Fruit fly (Drosophila melanogaster): ENCODE data around the gene vls.
A peak's percentile ranks its signal among the peaks of the same experiment; 100 is the strongest.

The vls gene

DNA sequence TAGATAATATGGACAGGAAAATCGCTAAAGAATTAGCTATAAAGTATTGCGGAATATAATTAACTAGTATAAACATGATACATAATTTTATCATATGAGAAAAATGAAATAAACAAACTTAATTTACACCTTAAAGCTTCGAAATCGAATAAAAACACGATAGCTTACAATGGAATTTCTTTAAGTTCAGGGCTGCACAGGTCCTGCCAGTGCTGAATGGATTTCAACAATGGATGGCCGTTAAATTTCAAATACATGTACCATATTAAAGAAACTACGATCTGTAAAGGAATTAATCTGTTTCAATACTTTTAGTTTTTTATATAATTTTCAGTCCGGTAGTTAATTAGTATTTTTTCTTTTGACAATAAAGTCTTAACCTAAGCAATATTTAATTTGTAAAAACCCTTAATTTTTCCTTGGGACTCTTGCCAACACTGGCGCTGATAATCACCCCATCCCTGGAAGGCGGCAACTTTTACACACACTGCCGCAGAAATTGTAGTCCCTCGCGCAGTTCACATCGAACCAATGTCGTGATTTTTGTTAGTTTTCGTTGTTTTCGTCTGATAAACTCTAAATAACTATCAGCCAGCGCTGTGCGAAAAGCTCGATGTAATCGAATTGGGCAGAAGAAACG lies 4.3 kb downstream of the vls start, which contains the start of the genes barr and lok (continued):
- no peak for TF ChIP-seq cad (GFP tag; optimal IDR thresholded peaks at IDR 0.05)
- no peak for TF ChIP-seq rib (GFP tag; IDR thresholded peaks at IDR 0.05)
- TF ChIP-seq Pdp1 (GFP tag; optimal IDR thresholded peaks at IDR 0.05): peak in 1 of 2 experiments; percentile 56
- TF ChIP-seq sug (tag; optimal IDR thresholded peaks at IDR 0.05): peak; percentile 63
- TF ChIP-seq Dp (GFP tag; optimal IDR thresholded peaks at IDR 0.05): peak; percentile 57
- no peak for TF ChIP-seq Asciz (GFP tag; optimal IDR thresholded peaks at IDR 0.05)
- no peak for TF ChIP-seq dmrt99B (tag; optimal IDR thresholded peaks at IDR 0.05)
- no peak for TF ChIP-seq eve (GFP tag; optimal IDR thresholded peaks at IDR 0.05)
- no peak for TF ChIP-seq CG4617 (GFP tag; optimal IDR thresholded peaks at IDR 0.05; ENCODE audit: borderline replicate concordance)
- 0 out of 2 replicates have a peak, but pooled peaks have one; percentile 7 for TF ChIP-seq CG14014 (GFP tag; IDR thresholded peaks at IDR 0.05)
- TF ChIP-seq lilli (GFP tag; optimal IDR thresholded peaks at IDR 0.05): peak; percentile 60
- peak; percentile 46 for TF ChIP-seq chn (GFP tag; optimal IDR thresholded peaks at IDR 0.05)
- TF ChIP-seq CG9797 (GFP tag; optimal IDR thresholded peaks at IDR 0.05): no peak
- no peak for TF ChIP-seq Mes4 (GFP tag; optimal IDR thresholded peaks at IDR 0.05)
- TF ChIP-seq unc-4 (GFP tag; IDR thresholded peaks at IDR 0.05; ENCODE audit: partially characterized antibody): no peak
- TF ChIP-seq CG11560 (tag; IDR thresholded peaks at IDR 0.05): no peak

DNA sequence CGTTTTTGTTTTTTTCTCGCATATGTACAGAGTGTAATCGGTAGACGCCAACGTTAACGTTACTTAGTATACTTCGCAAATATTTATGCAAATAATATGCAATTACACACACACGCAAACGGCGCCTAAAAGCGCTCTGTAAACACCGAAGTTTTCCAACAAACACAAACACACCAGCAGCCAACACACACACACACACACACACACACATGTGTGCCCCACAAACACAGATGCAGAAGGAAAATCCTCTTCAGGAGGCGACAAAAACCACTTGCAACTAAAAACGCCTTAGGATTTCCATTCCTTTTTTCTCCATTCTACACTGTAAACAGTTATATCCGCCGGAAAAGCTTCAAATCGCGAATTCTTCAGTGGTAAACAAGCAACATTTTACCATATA lies 8.1 kb downstream of the vls start:
- TF ChIP-seq row (GFP tag; IDR thresholded peaks at IDR 0.05) (peak; percentile 5; the same call in 1 of the 3 replicates), Neu2 (GFP tag; optimal IDR thresholded peaks at IDR 0.05; ENCODE audit: borderline replicate concordance) (no peak), cg (GFP tag; optimal IDR thresholded peaks at IDR 0.05) (peak; percentile 13), CG8924 (tag; optimal IDR thresholded peaks at IDR 0.05) (no peak), CG4424 (GFP tag; optimal IDR thresholded peaks at IDR 0.05) (peak; percentile 7), Ets65A (GFP tag) (peak; percentile 42)

DNA sequence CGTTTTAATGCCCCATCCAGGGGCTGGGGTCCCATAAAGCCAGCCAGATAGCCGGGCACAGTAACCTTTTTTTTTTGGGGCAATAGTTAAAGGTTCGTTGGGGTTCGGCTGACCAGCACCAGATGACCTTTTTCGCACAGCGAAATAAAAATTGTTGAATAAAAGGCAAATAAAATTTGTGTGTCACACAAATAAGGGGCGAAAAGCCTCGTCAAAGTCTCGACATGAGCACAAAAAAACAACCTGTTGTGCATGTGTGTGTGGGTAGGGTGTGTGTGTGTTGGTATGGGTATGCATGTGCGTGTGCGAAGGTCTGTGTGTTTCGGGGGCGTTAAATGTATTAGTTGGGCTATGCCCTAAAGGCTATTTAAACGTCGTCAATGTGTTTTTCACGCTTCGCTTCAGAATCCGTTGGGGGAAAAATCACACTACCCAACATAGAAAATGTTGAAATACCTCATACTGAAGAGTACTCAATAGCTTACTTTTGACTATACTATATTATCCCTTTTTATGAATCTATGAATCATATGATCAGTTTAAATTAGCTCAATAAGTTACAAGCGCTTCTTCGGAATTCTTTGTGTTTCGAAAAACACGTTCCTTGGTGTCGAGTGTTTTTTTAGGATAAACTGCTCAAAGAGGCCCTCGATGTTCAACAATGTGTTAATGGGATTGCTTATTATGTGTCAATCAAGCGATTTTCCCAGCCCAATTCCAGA lies 14.1 kb downstream of the vls start:
- no peak for TF ChIP-seq CG6254 (GFP tag; optimal IDR thresholded peaks at IDR 0.05)
- TF ChIP-seq CG3281 (GFP tag; optimal IDR thresholded peaks at IDR 0.05): peak; percentile 3
- peak; percentile 33 for TF ChIP-seq sens (GFP tag)
- no peak for TF ChIP-seq Dref (GFP tag; IDR thresholded peaks at IDR 0.05)
- TF ChIP-seq ERR (GFP tag; optimal IDR thresholded peaks at IDR 0.05): no peak
- TF ChIP-seq Mes4 (GFP tag; optimal IDR thresholded peaks at IDR 0.05): no peak
- TF ChIP-seq Meics (GFP tag; optimal IDR thresholded peaks at IDR 0.05): peak; percentile 5
- peak; percentile 59 for TF ChIP-seq lab (GFP tag; optimal IDR thresholded peaks at IDR 0.05)
- peak; percentile 86 for TF ChIP-seq scrt (GFP tag; optimal IDR thresholded peaks at IDR 0.05)
- no peak for TF ChIP-seq Chrac-16 (GFP tag; optimal IDR thresholded peaks at IDR 0.05)
- peak; percentile 17 for TF ChIP-seq CG15514 (GFP tag; optimal IDR thresholded peaks at IDR 0.05)
- TF ChIP-seq abd-A (tag; optimal IDR thresholded peaks at IDR 0.05): peak; percentile 92
- TF ChIP-seq Hr51 (GFP tag; optimal IDR thresholded peaks at IDR 0.05): peak in 1 of 2 experiments; percentile 4
- 0 out of 3 replicates have a peak, but pooled peaks have one; percentile 8 for TF ChIP-seq CG7357 (GFP tag; IDR thresholded peaks at IDR 0.05)
- TF ChIP-seq cg (GFP tag; optimal IDR thresholded peaks at IDR 0.05): no peak
- TF ChIP-seq CG18599 (GFP tag; optimal IDR thresholded peaks at IDR 0.05): peak; percentile 66

Data from whole organism, embryonic.